Worm (Caenorhabditis elegans) whole organism, late embryonic: ENCODE data around the gene spch-1.

Experiments
- C38D4.7 ChIP-seq: fragments of 200-800 bp; sonication (Bioruptor generic); optimal IDR thresholded peaks from 2 replicates; lab custom pipeline; 2018; ENCODE audit warnings: mild to moderate bottlenecking, missing genetic modification characterization, moderate library complexity, missing compliant biosample characterization
- K09A11.1 ChIP-seq: sonication (generic microtip); optimal IDR thresholded peaks from 2 replicates; lab custom pipeline; 2017; ENCODE audit warnings: antibody characterized with exemption, mild to moderate bottlenecking, missing genetic modification characterization, missing compliant biosample characterization; ENCODE audit not compliant: insufficient read depth
- T23F11.4 ChIP-seq: fragments of 200-800 bp; sonication (Bioruptor generic); optimal IDR thresholded peaks from 2 replicates; lab custom pipeline; 2018; ENCODE audit warnings: mild to moderate bottlenecking, missing genetic modification characterization, missing compliant biosample characterization
- ahr-1 ChIP-seq: sonication (generic microtip); optimal IDR thresholded peaks from 2 replicates; lab custom pipeline; 2016; ENCODE audit warnings: missing genetic modification characterization, missing compliant biosample characterization
- ceh-18 ChIP-seq: sonication (generic microtip); optimal IDR thresholded peaks from 2 replicates; lab custom pipeline; 2016; ENCODE audit warnings: missing genetic modification characterization, missing compliant biosample characterization
- ceh-19 ChIP-seq: fragments of 200-800 bp; sonication (Bioruptor generic); optimal IDR thresholded peaks from 2 replicates; lab custom pipeline; 2018; ENCODE audit warnings: mild to moderate bottlenecking, missing genetic modification characterization, missing compliant biosample characterization
- ceh-2 ChIP-seq: sonication (generic microtip); optimal IDR thresholded peaks from 2 replicates; lab custom pipeline; 2016; ENCODE audit warnings: missing genotype, missing genetic modification characterization, missing compliant biosample characterization
- ceh-22 ChIP-seq: sonication (generic microtip); optimal IDR thresholded peaks from 2 replicates; lab custom pipeline; 2017; ENCODE audit warnings: missing biosample characterization, missing genetic modification characterization
- ceh-30 ChIP-seq: fragments of 150-350 bp; optimal IDR thresholded peaks from 2 replicates; lab custom pipeline; 2014; ENCODE audit warnings: missing biosample characterization, missing genetic modification characterization
- ceh-45 ChIP-seq: fragments of 200-800 bp; sonication (Bioruptor generic); IDR thresholded peaks from 2 replicates; pipeline ENCODE4 v1.3.6; 2022; ENCODE audit warnings: missing genetic modification reagents, missing genetic modification characterization, missing compliant biosample characterization
- dmd-4 ChIP-seq: sonication (generic microtip); optimal IDR thresholded peaks from 2 replicates; lab custom pipeline; 2016; ENCODE audit warnings: borderline replicate concordance, missing genetic modification characterization, missing compliant biosample characterization
- dve-1 ChIP-seq: sonication (generic microtip); optimal IDR thresholded peaks from 2 replicates; lab custom pipeline; 2017; ENCODE audit warnings: antibody characterized with exemption, mild to moderate bottlenecking, missing genetic modification characterization, missing compliant biosample characterization
- elt-2 ChIP-seq: sonication (generic microtip); optimal IDR thresholded peaks from 2 replicates; lab custom pipeline; 2016; ENCODE audit warnings: missing genetic modification reagents, missing genetic modification characterization, missing compliant biosample characterization
- fkh-6 ChIP-seq: sonication (generic microtip); optimal IDR thresholded peaks from 2 replicates; lab custom pipeline; 2016; ENCODE audit warnings: missing genetic modification characterization, missing compliant biosample characterization
- gmeb-2 ChIP-seq: sonication (generic microtip); optimal IDR thresholded peaks from 2 replicates; lab custom pipeline; 2016; ENCODE audit warnings: missing genetic modification characterization, inconsistent platforms, missing compliant biosample characterization
- lin-11 ChIP-seq: fragments of 200-800 bp; sonication (Bioruptor generic); optimal IDR thresholded peaks from 2 replicates; lab custom pipeline; 2018; ENCODE audit warnings: mild to moderate bottlenecking, missing genetic modification characterization, missing compliant biosample characterization
- madf-2 ChIP-seq: sonication (generic microtip); optimal IDR thresholded peaks from 2 replicates; lab custom pipeline; 2017; ENCODE audit warnings: missing genetic modification characterization, missing compliant biosample characterization
- mec-3 ChIP-seq: sonication (generic microtip); optimal IDR thresholded peaks from 2 replicates; lab custom pipeline; 2016; ENCODE audit warnings: borderline replicate concordance, missing genetic modification characterization, missing compliant biosample characterization
- nfya-1 ChIP-seq: sonication (generic microtip); optimal IDR thresholded peaks from 2 replicates; lab custom pipeline; 2017; ENCODE audit warnings: missing genetic modification characterization, mild to moderate bottlenecking, missing compliant biosample characterization, antibody characterized with exemption, moderate library complexity
- nhr-11 ChIP-seq: fragments of 150-350 bp; optimal IDR thresholded peaks from 2 replicates; lab custom pipeline; 2014; ENCODE audit warnings: missing biosample characterization, missing genetic modification characterization
- nhr-232 ChIP-seq: sonication (generic microtip); optimal IDR thresholded peaks from 2 replicates; lab custom pipeline; 2016; ENCODE audit warnings: missing genetic modification characterization, missing compliant biosample characterization
- npax-4 ChIP-seq: sonication (generic microtip); optimal IDR thresholded peaks from 2 replicates; lab custom pipeline; 2016; ENCODE audit warnings: missing genetic modification characterization, missing compliant biosample characterization
- pag-3 ChIP-seq: sonication (generic microtip); optimal IDR thresholded peaks from 2 replicates; lab custom pipeline; 2016; ENCODE audit warnings: missing compliant biosample characterization, missing genetic modification characterization, borderline replicate concordance
- pat-9 ChIP-seq: fragments of 200-800 bp; sonication (Bioruptor generic); optimal IDR thresholded peaks from 2 replicates; lab custom pipeline; 2018; ENCODE audit warnings: mild to moderate bottlenecking, missing genetic modification characterization, moderate library complexity, missing compliant biosample characterization
- pqm-1 ChIP-seq: sonication (generic microtip); optimal IDR thresholded peaks from 2 replicates; lab custom pipeline; 2016; ENCODE audit warnings: missing genetic modification characterization, missing compliant biosample characterization
- pros-1 ChIP-seq: fragments of 150-350 bp; optimal IDR thresholded peaks from 2 replicates; lab custom pipeline; 2014; ENCODE audit warnings: missing biosample characterization, missing genetic modification reagents, missing genetic modification characterization
- ref-2 ChIP-seq: sonication (generic microtip); optimal IDR thresholded peaks from 2 replicates; lab custom pipeline; 2016; ENCODE audit warnings: missing genetic modification characterization, missing compliant biosample characterization
- rnt-1 ChIP-seq: sonication (generic microtip); optimal IDR thresholded peaks from 2 replicates; lab custom pipeline; 2016; ENCODE audit warnings: missing genetic modification characterization, missing compliant biosample characterization
- sox-2 ChIP-seq: fragments of 200-800 bp; sonication (Bioruptor generic); IDR thresholded peaks from 2 replicates; pipeline ENCODE4 v1.3.6; 2022; ENCODE audit warnings: missing genetic modification reagents, missing genetic modification characterization, missing compliant biosample characterization
- syd-9 ChIP-seq: sonication (generic microtip); optimal IDR thresholded peaks from 2 replicates; lab custom pipeline; 2016; ENCODE audit warnings: mild to moderate bottlenecking, missing genetic modification characterization, moderate library complexity, missing compliant biosample characterization
- unc-3 ChIP-seq, 2 experiments: fragments of 200-800 bp in 1 of 2; sonication (Bioruptor generic) in 1 of 2; sonication (generic microtip) in 1 of 2; conservative IDR thresholded peaks in 1 of 2; optimal IDR thresholded peaks in 1 of 2; 2 replicates each; pipeline versions ENCODE4 v1.3.6 to Lab custom; 2016 to 2022; ENCODE audit warnings: missing compliant biosample characterization in 2 of 2, missing genetic modification characterization in 2 of 2, missing genetic modification reagents in 1 of 2
- unc-86 ChIP-seq: sonication (generic microtip); optimal IDR thresholded peaks from 2 replicates; lab custom pipeline; 2016; ENCODE audit warnings: missing genetic modification characterization, missing compliant biosample characterization
- zip-5 ChIP-seq: sonication (generic microtip); optimal IDR thresholded peaks from 2 replicates; lab custom pipeline; 2016; ENCODE audit warnings: missing genetic modification characterization, missing compliant biosample characterization

The spch-1 gene

ce11 chrIV:10146885-10147284 is 35.5 kb upstream of the spch-1 start, which contains the start of gene T14G10.8:
Gene T14G10.8, minus strand, starts transcription at chrIV:10146985.
- TF ChIP-seq unc-3 (GFP tag; conservative IDR thresholded peaks at IDR 0.05; lab: Robert Waterston, UW), result no peak
- no peak for TF ChIP-seq unc-3 (tag; optimal IDR thresholded peaks at IDR 0.05; lab: Kevin White, UChicago)
- TF ChIP-seq rnt-1 (tag; lab: Kevin White, UChicago), result no peak
- no peak for TF ChIP-seq elt-2 (tag; lab: Kevin White, UChicago)
- TF ChIP-seq gmeb-2 (tag; lab: Kevin White, UChicago), result no peak
- TF ChIP-seq T23F11.4 (GFP tag; lab: Kevin White, UChicago), result no peak
- TF ChIP-seq ceh-45, result no peak
- no peak for TF ChIP-seq pag-3 (tag; lab: Kevin White, UChicago)
- no peak for TF ChIP-seq lin-11 (tag; lab: Kevin White, UChicago)
- no peak for TF ChIP-seq ahr-1 (tag; lab: Kevin White, UChicago)
- TF ChIP-seq ceh-19, result no peak
- no peak for TF ChIP-seq ceh-18 (tag; lab: Kevin White, UChicago)
- no peak for TF ChIP-seq nhr-232 (tag; lab: Kevin White, UChicago)
- TF ChIP-seq fkh-6 (tag; lab: Kevin White, UChicago), result no peak
- no peak for TF ChIP-seq ceh-22

ce11 chrIV:10144909-10145308 is 33.6 kb upstream of the spch-1 start:
- TF ChIP-seq syd-9 (tag; lab: Kevin White, UChicago) (no peak), npax-4 (tag; lab: Kevin White, UChicago) (no peak), unc-86 (no peak), ceh-19 (no peak), sox-2 (GFP tag; lab: Robert Waterston, UW) (no peak), pros-1 (tag; lab: Kevin White, UChicago) (no peak), ref-2 (no peak), mec-3 (tag; lab: Kevin White, UChicago) (no peak), nhr-11 (no peak), C38D4.7 (GFP tag; lab: Kevin White, UChicago) (no peak), dmd-4 (tag; lab: Kevin White, UChicago) (no peak), K09A11.1 (no peak), fkh-6 (tag; lab: Kevin White, UChicago) (no peak), ceh-30 (tag; lab: Kevin White, UChicago) (no peak), zip-5 (tag; lab: Kevin White, UChicago) (no peak), T23F11.4 (GFP tag; lab: Kevin White, UChicago) (no peak), ceh-22 (no peak)

- TF ChIP-seq ref-2 (no peak), dve-1 (tag; lab: Kevin White, UChicago) (no peak), ceh-30 (tag; lab: Kevin White, UChicago) (no peak)
These were observed 33.1 kb upstream of the spch-1 start for ce11 chrIV:10144487-10144886.

ce11 chrIV:10143640-10144039 is 32.3 kb upstream of the spch-1 start, which contains the start of gene msp-38:
Gene msp-38, minus strand, starts transcription at chrIV:10143740.
- TF ChIP-seq nfya-1 (tag; lab: Kevin White, UChicago) (no peak), madf-2 (tag; lab: Kevin White, UChicago) (no peak), pqm-1 (tag; lab: Kevin White, UChicago) (no peak)

- TF ChIP-seq elt-2 (tag; lab: Kevin White, UChicago), result no peak
- no peak for TF ChIP-seq ceh-22
- TF ChIP-seq ceh-2 (tag; lab: Kevin White, UChicago), result no peak
- TF ChIP-seq pat-9 (tag; lab: Kevin White, UChicago), result no peak
- TF ChIP-seq, all 69 proteins: peak for 0
These were observed 30.7 kb upstream of the spch-1 start, which contains the start of the genes gst-2, gst-4 and dhs-12 for ce11 chrIV:10141930-10142505. Gene gst-2, minus strand, starts transcription at chrIV:10142061. Gene gst-4, plus strand, starts transcription at chrIV:10142225. Gene dhs-12, plus strand, starts transcription at chrIV:10142455.
